Worm (Caenorhabditis elegans) whole organism, midembryonic: ENCODE results near the gene R02D5.4.

ENCODE experiments used
- T22C8.4 ChIP-seq: fragments of 200-800 bp; sonication (Bioruptor generic); IDR thresholded peaks from 2 replicates; pipeline ENCODE4 v1.3.6; 2022; ENCODE audit warnings: missing genetic modification characterization, missing compliant biosample characterization
- cog-1 ChIP-seq: sonication (generic microtip); optimal IDR thresholded peaks from 2 replicates; lab custom pipeline; 2016; ENCODE audit warnings: missing genetic modification characterization, missing compliant biosample characterization
- flt-1 ChIP-seq: fragments of 200-800 bp; sonication (Bioruptor generic); IDR thresholded peaks from 2 replicates; pipeline ENCODE4 v1.3.6; 2022; ENCODE audit warnings: missing genetic modification characterization, missing compliant biosample characterization
- med-1 ChIP-seq: sonication (generic microtip); optimal IDR thresholded peaks from 2 replicates; lab custom pipeline; 2017; ENCODE audit warnings: missing genetic modification characterization, mild to moderate bottlenecking, missing compliant biosample characterization, antibody characterized with exemption, missing genetic modification reagents; ENCODE audit not compliant: insufficient read depth
- ref-1 ChIP-seq: fragments of 200-800 bp; sonication (Bioruptor generic); conservative IDR thresholded peaks from 2 replicates; pipeline ENCODE4 v1.3.6; 2022; ENCODE audit warnings: missing genetic modification reagents, missing genetic modification characterization, missing compliant biosample characterization
- ztf-23 ChIP-seq: fragments of 200-800 bp; sonication (Bioruptor generic); IDR thresholded peaks from 2 replicates; pipeline ENCODE4 v1.3.6; 2022; ENCODE audit warnings: missing genetic modification reagents, missing genetic modification characterization, missing compliant biosample characterization

ce11 chrV:14519268-14519667 lies 34.8 kb upstream of the R02D5.4 start, which contains the start of gene R02D5.8:
- no peak for TF ChIP-seq ztf-23 (GFP tag; lab: Robert Waterston, UW)
- TF ChIP-seq flt-1 (GFP tag; lab: Robert Waterston, UW) = no peak
- TF ChIP-seq ref-1 (GFP tag; lab: Robert Waterston, UW) = no peak
- no peak for TF ChIP-seq med-1 (GFP tag; lab: Kevin White, UChicago)
- TF ChIP-seq T22C8.4 (GFP tag; lab: Robert Waterston, UW) = no peak
- TF ChIP-seq cog-1 (tag; lab: Kevin White, UChicago) = no peak
